Fruit fly (Drosophila melanogaster): Measurements from ENCODE around the gene NijA.

The NijA gene

dm6 chr3L:10678545-10679067, 18.1 kb downstream of the NijA start (continued):
- TF ChIP-seq hkb (optimal IDR thresholded peaks at IDR 0.05) (no peak), hkb (GFP tag; IDR thresholded peaks at IDR 0.05) (peak; percentile 95), bowl (GFP tag; IDR thresholded peaks at IDR 0.05) (peak; percentile 85), Hmr (GFP tag; optimal IDR thresholded peaks at IDR 0.05) (peak; percentile 98), CG12769 (tag; optimal IDR thresholded peaks at IDR 0.05) (peak; percentile 81), MTF-1 (GFP tag; optimal IDR thresholded peaks at IDR 0.05; ENCODE audit: borderline replicate concordance) (peak; percentile 70), CG10431 (GFP tag; optimal IDR thresholded peaks at IDR 0.05) (peak; percentile 92), Fer1 (GFP tag; optimal IDR thresholded peaks at IDR 0.05) (peak; percentile 97), Atf3 (GFP tag; optimal IDR thresholded peaks at IDR 0.05) (peak; percentile 79), chn (GFP tag; optimal IDR thresholded peaks at IDR 0.05) (peak; percentile 87), CG31224 (GFP tag; IDR thresholded peaks at IDR 0.05) (peak; percentile 88), YL-1 (GFP tag; optimal IDR thresholded peaks at IDR 0.05) (peak; percentile 89), Xbp1 (GFP tag; optimal IDR thresholded peaks at IDR 0.05) (peak; percentile 92), prd (optimal IDR thresholded peaks at IDR 0.05) (no peak), prd (GFP tag; IDR thresholded peaks at IDR 0.05) (peak; percentile 95), crp (GFP tag; optimal IDR thresholded peaks at IDR 0.05) (peak in 1 of 2 experiments; percentile 63), Hr51 (GFP tag; optimal IDR thresholded peaks at IDR 0.05) (peak; percentile 85 to 97), onecut (GFP tag; IDR thresholded peaks at IDR 0.05) (peak; percentile 91), CG6791 (GFP tag; IDR thresholded peaks at IDR 0.05; ENCODE audit: partially characterized antibody) (no peak), org-1 (GFP tag; optimal IDR thresholded peaks at IDR 0.05) (peak; percentile 98), CG4730 (GFP tag; IDR thresholded peaks at IDR 0.05) (peak; percentile 90), tll (GFP tag; optimal IDR thresholded peaks at IDR 0.05) (peak in 1 of 2 experiments; percentile 79), CG8478 (optimal IDR thresholded peaks at IDR 0.05) (no peak), CG10209 (GFP tag; optimal IDR thresholded peaks at IDR 0.05) (peak; percentile 96), wdn (GFP tag; IDR thresholded peaks at IDR 0.05) (peak; percentile 91), so (GFP tag; IDR thresholded peaks at IDR 0.05) (peak; percentile 94; the same call in 2 of the 3 replicates), fu2 (GFP tag; optimal IDR thresholded peaks at IDR 0.05) (peak; percentile 80), CG12391 (tag; optimal IDR thresholded peaks at IDR 0.05) (peak; percentile 97), sug (tag; optimal IDR thresholded peaks at IDR 0.05) (peak; percentile 91), CG5245 (GFP tag; optimal IDR thresholded peaks at IDR 0.05) (peak; percentile 67), D19A (tag; optimal IDR thresholded peaks at IDR 0.05) (peak; percentile 93), dmrt11E (tag; optimal IDR thresholded peaks at IDR 0.05) (peak; percentile 92), knrl (GFP tag; IDR thresholded peaks at IDR 0.05; ENCODE audit: partially characterized antibody) (no peak), ind (GFP tag; optimal IDR thresholded peaks at IDR 0.05) (peak; percentile 86), nom (GFP tag; optimal IDR thresholded peaks at IDR 0.05) (peak; percentile 78), CHES-1-like (GFP tag; optimal IDR thresholded peaks at IDR 0.05) (peak; percentile 90), CG15514 (GFP tag; optimal IDR thresholded peaks at IDR 0.05) (peak; percentile 87), ttk (GFP tag; IDR thresholded peaks at IDR 0.05) (peak; percentile 93), Hr3 (GFP tag; optimal IDR thresholded peaks at IDR 0.05) (peak; percentile 93), lmd (GFP tag; IDR thresholded peaks at IDR 0.05) (peak; percentile 96), fd96Cb (tag; optimal IDR thresholded peaks at IDR 0.05) (peak; percentile 93), HHEX (GFP tag; optimal IDR thresholded peaks at IDR 0.05) (peak; percentile 96), CG17186 (GFP tag; optimal IDR thresholded peaks at IDR 0.05) (peak; percentile 2), Hand (GFP tag; optimal IDR thresholded peaks at IDR 0.05) (peak; percentile 92), Bdp1 (GFP tag; optimal IDR thresholded peaks at IDR 0.05) (peak; percentile 68), CG11696 (GFP tag; IDR thresholded peaks at IDR 0.05) (peak; percentile 99), Meics (GFP tag; optimal IDR thresholded peaks at IDR 0.05) (peak; percentile 96), Awh (GFP tag; IDR thresholded peaks at IDR 0.05) (peak; percentile 91), CG5953 (GFP tag; IDR thresholded peaks at IDR 0.05) (peak; percentile 87), CG18262 (tag; optimal IDR thresholded peaks at IDR 0.05) (peak; percentile 99)
